Worm (Caenorhabditis elegans) whole organism, L4/young adult: ENCODE measurements around the gene rol-8.
A peak's percentile ranks its signal among the peaks of the same experiment; 100 is the strongest.

Experiments
- W03F9.2 ChIP-seq: fragments of 150-350 bp; optimal IDR thresholded peaks from 2 replicates; lab custom pipeline; 2014; ENCODE audit warnings: missing biosample characterization, missing genetic modification characterization
- dao-5 ChIP-seq: sonication (generic microtip); optimal IDR thresholded peaks from 2 replicates; lab custom pipeline; 2016; ENCODE audit warnings: missing genotype, missing genetic modification characterization, moderate library complexity, missing compliant biosample characterization
- him-1 ChIP-seq: sonication (generic microtip); optimal IDR thresholded peaks from 2 replicates; lab custom pipeline; 2016; ENCODE audit warnings: missing genotype, missing genetic modification reagents, missing genetic modification characterization, missing compliant biosample characterization

ce11 chrII:7529078-7529683, 14.7 kb upstream of the rol-8 start, which contains the start of gene ZK1290.5:
- TF ChIP-seq him-1 (tag; lab: Kevin White, UChicago) (no peak), W03F9.2 (tag; lab: Kevin White, UChicago) (peak; percentile 88), dao-5 (tag; lab: Kevin White, UChicago) (no peak)
